Fruit fly (Drosophila melanogaster) whole organism, embryonic: ENCODE measurements around the gene CG7646.

Experiments
- Asciz ChIP-seq: fragments of 200-800 bp; sonication (Bioruptor generic); optimal IDR thresholded peaks from 2 replicates; lab custom pipeline; 2017; ENCODE audit warnings: missing biosample characterization, mild to moderate bottlenecking, missing genetic modification characterization, missing genetic modification reagents
- BEAF-32 ChIP-seq: fragments of 200-800 bp; sonication (Bioruptor generic); optimal IDR thresholded peaks from 3 replicates; lab custom pipeline; 2017; ENCODE audit warnings: missing biosample characterization, missing genetic modification characterization, mild to moderate bottlenecking, moderate library complexity, missing genetic modification reagents
- Bgb ChIP-seq: fragments of 200-800 bp; sonication (Bioruptor generic); IDR thresholded peaks from 2 replicates; pipeline ENCODE4 v1.3.6; 2022; ENCODE audit warnings: missing biosample characterization, missing genetic modification characterization; ENCODE audit not compliant: partially characterized antibody
- CG1024 ChIP-seq: fragments of 200-800 bp; sonication (Bioruptor generic); IDR thresholded peaks from 2 replicates; pipeline ENCODE4 v1.3.6; 2022; ENCODE audit warnings: missing biosample characterization, missing genetic modification characterization
- CG10462 ChIP-seq: fragments of 200-800 bp; sonication (Bioruptor generic); optimal IDR thresholded peaks from 2 replicates; lab custom pipeline; 2016; ENCODE audit warnings: missing biosample characterization, missing genetic modification characterization
- CG11085 ChIP-seq: fragments of 200-800 bp; sonication (Bioruptor generic); IDR thresholded peaks from 2 replicates; pipeline ENCODE4 v1.3.6; 2022; ENCODE audit warnings: missing biosample characterization, missing genetic modification characterization
- CG12942 ChIP-seq: fragments of 200-800 bp; sonication (Bioruptor generic); optimal IDR thresholded peaks from 3 replicates; lab custom pipeline; 2016; ENCODE audit warnings: missing biosample characterization, missing genetic modification characterization
- CG13424 ChIP-seq: fragments of 200-800 bp; sonication (Bioruptor generic); optimal IDR thresholded peaks from 2 replicates; lab custom pipeline; 2019; ENCODE audit warnings: missing biosample characterization, mild to moderate bottlenecking, missing genetic modification characterization, moderate library complexity
- CG17568 ChIP-seq: fragments of 200-800 bp; sonication (Bioruptor generic); optimal IDR thresholded peaks from 2 replicates; lab custom pipeline; 2018; ENCODE audit warnings: missing biosample characterization, mild to moderate bottlenecking, missing genetic modification characterization, moderate library complexity
- CG1832 ChIP-seq: fragments of 200-800 bp; sonication (Bioruptor generic); optimal IDR thresholded peaks from 2 replicates; lab custom pipeline; 2017; ENCODE audit warnings: missing biosample characterization, mild to moderate bottlenecking, missing genetic modification characterization, inconsistent platforms
- CG32532 ChIP-seq: fragments of 200-800 bp; sonication (Bioruptor generic); IDR thresholded peaks from 2 replicates; pipeline ENCODE4 v1.3.6; 2022; ENCODE audit warnings: missing biosample characterization, missing genetic modification characterization
- CG4328 ChIP-seq: fragments of 200-800 bp; sonication (Bioruptor generic); optimal IDR thresholded peaks from 3 replicates; lab custom pipeline; 2017; ENCODE audit warnings: missing biosample characterization, missing genetic modification reagents, missing genetic modification characterization
- CG6791 ChIP-seq: fragments of 200-800 bp; sonication (Bioruptor generic); IDR thresholded peaks from 3 replicates; pipeline ENCODE4 v1.3.6; 2022; ENCODE audit warnings: missing biosample characterization, missing genetic modification characterization; ENCODE audit not compliant: partially characterized antibody
- CG8765 ChIP-seq: fragments of 200-800 bp; sonication (Bioruptor generic); IDR thresholded peaks from 2 replicates; pipeline ENCODE4 v1.3.6; 2022; ENCODE audit warnings: missing biosample characterization, missing genetic modification characterization
- CG9437 ChIP-seq: fragments of 200-800 bp; sonication (Bioruptor generic); optimal IDR thresholded peaks from 2 replicates; lab custom pipeline; 2018; ENCODE audit warnings: missing biosample characterization, mild to moderate bottlenecking, missing genetic modification characterization
- CG9797 ChIP-seq: fragments of 200-800 bp; sonication (Bioruptor generic); optimal IDR thresholded peaks from 3 replicates; lab custom pipeline; 2018; ENCODE audit warnings: missing biosample characterization, mild to moderate bottlenecking, missing genetic modification characterization
- Dfd ChIP-seq, 2 experiments: fragments of >200 bp; optimal IDR thresholded peaks; 2 replicates each; lab custom pipeline; 2017; ENCODE audit warnings: missing biosample characterization in 2 of 2, missing genetic modification characterization in 2 of 2
- Dp ChIP-seq: fragments of 200-800 bp; sonication (Bioruptor generic); optimal IDR thresholded peaks from 2 replicates; lab custom pipeline; 2018; ENCODE audit warnings: missing biosample characterization, mild to moderate bottlenecking, missing genetic modification characterization, moderate library complexity
- Fer3 ChIP-seq: fragments of 200-800 bp; sonication (Bioruptor generic); optimal IDR thresholded peaks from 2 replicates; lab custom pipeline; 2018; ENCODE audit warnings: missing biosample characterization, mild to moderate bottlenecking, missing genetic modification characterization, moderate library complexity
- GATAe ChIP-seq: fragments of 200-800 bp; sonication (Bioruptor generic); conservative IDR thresholded peaks from 2 replicates; pipeline ENCODE4 v1.3.6; 2022; ENCODE audit warnings: missing biosample characterization, missing genetic modification characterization
- Mrtf ChIP-seq: fragments of 200-800 bp; sonication (Bioruptor generic); IDR thresholded peaks from 3 replicates; pipeline ENCODE4 v1.3.6; 2022; ENCODE audit warnings: missing biosample characterization, missing genetic modification characterization
- NC2α ChIP-seq: fragments of 200-800 bp; sonication (Bioruptor generic); optimal IDR thresholded peaks from 2 replicates; lab custom pipeline; 2016; ENCODE audit warnings: missing biosample characterization, missing genetic modification characterization
- NK7.1 ChIP-seq: fragments of 200-800 bp; sonication (Bioruptor generic); optimal IDR thresholded peaks from 3 replicates; lab custom pipeline; 2016; ENCODE audit warnings: missing biosample characterization, missing genetic modification characterization
- Opbp ChIP-seq: fragments of 200-800 bp; sonication (Bioruptor generic); IDR thresholded peaks from 3 replicates; pipeline ENCODE4 v1.3.6; 2022; ENCODE audit warnings: missing biosample characterization, missing genetic modification characterization; ENCODE audit not compliant: partially characterized antibody
- PHDP ChIP-seq: fragments of 200-800 bp; sonication (Bioruptor generic); optimal IDR thresholded peaks from 3 replicates; lab custom pipeline; 2018; ENCODE audit warnings: missing biosample characterization, mild to moderate bottlenecking, missing genetic modification characterization, moderate library complexity
- Ravus ChIP-seq: fragments of 200-800 bp; sonication (Bioruptor generic); IDR thresholded peaks from 2 replicates; pipeline ENCODE4 v1.3.6; 2022; ENCODE audit warnings: missing biosample characterization, missing genetic modification characterization
- Rfx ChIP-seq: fragments of 200-800 bp; sonication (Bioruptor generic); IDR thresholded peaks from 2 replicates; pipeline ENCODE4 v1.3.6; 2022; ENCODE audit warnings: missing biosample characterization, missing genetic modification characterization
- Sox100B ChIP-seq: fragments of 200-800 bp; sonication (Bioruptor generic); optimal IDR thresholded peaks from 3 replicates; lab custom pipeline; 2018; ENCODE audit warnings: missing biosample characterization, mild to moderate bottlenecking, missing genetic modification characterization
- abd-A ChIP-seq: fragments of 200-800 bp; sonication (Bioruptor generic); optimal IDR thresholded peaks from 3 replicates; lab custom pipeline; 2019; ENCODE audit warnings: missing biosample characterization, mild to moderate bottlenecking, missing genetic modification characterization, moderate library complexity
- bowl ChIP-seq: fragments of 200-800 bp; sonication (Bioruptor generic); IDR thresholded peaks from 2 replicates; pipeline ENCODE4 v1.3.6; 2022; ENCODE audit warnings: missing biosample characterization, missing genetic modification characterization
- chif ChIP-seq, 2 experiments: fragments of 200-800 bp; sonication (Bioruptor generic); optimal IDR thresholded peaks; 3 replicates each; lab custom pipeline; 2016; ENCODE audit warnings: missing biosample characterization in 2 of 2, missing genetic modification characterization in 2 of 2
- chinmo ChIP-seq: fragments of 200-800 bp; sonication (Bioruptor generic); IDR thresholded peaks from 4 replicates; pipeline ENCODE4 v1.3.6; 2022; ENCODE audit warnings: missing biosample characterization, missing genetic modification characterization; ENCODE audit not compliant: partially characterized antibody
- ci ChIP-seq: fragments of 200-800 bp; sonication (Bioruptor generic); IDR thresholded peaks from 3 replicates; pipeline ENCODE4 v1.3.6; 2022; ENCODE audit warnings: missing biosample characterization, missing genetic modification characterization
- dan ChIP-seq: fragments of 200-800 bp; sonication (Bioruptor generic); IDR thresholded peaks from 2 replicates; pipeline ENCODE4 v1.3.6; 2022; ENCODE audit warnings: missing biosample characterization, missing genetic modification characterization
- fu2 ChIP-seq: fragments of 200-800 bp; sonication (Bioruptor generic); optimal IDR thresholded peaks from 2 replicates; lab custom pipeline; 2016; ENCODE audit warnings: missing biosample characterization, missing genetic modification characterization
- insv ChIP-seq, 2 experiments: fragments of 200-800 bp; sonication (Bioruptor generic); optimal IDR thresholded peaks; 3 replicates each; lab custom pipeline; 2016 to 2018; ENCODE audit warnings: missing biosample characterization in 2 of 2, missing genetic modification characterization in 2 of 2
- lab ChIP-seq: fragments of 200-800 bp; sonication (Bioruptor generic); optimal IDR thresholded peaks from 3 replicates; lab custom pipeline; 2017; ENCODE audit warnings: missing biosample characterization, missing genetic modification characterization, mild to moderate bottlenecking, moderate library complexity, missing genetic modification reagents
- odd ChIP-seq: fragments of 200-800 bp; sonication (Bioruptor generic); optimal IDR thresholded peaks from 2 replicates; lab custom pipeline; 2017; ENCODE audit warnings: missing biosample characterization, mild to moderate bottlenecking, missing genetic modification characterization
- peb ChIP-seq: fragments of 200-800 bp; sonication (Bioruptor generic); IDR thresholded peaks from 2 replicates; pipeline ENCODE4 v1.3.6; 2022; ENCODE audit warnings: missing biosample characterization, missing genetic modification characterization
- pho ChIP-seq: fragments of 200-800 bp; sonication (Bioruptor generic); optimal IDR thresholded peaks from 2 replicates; lab custom pipeline; 2016; ENCODE audit warnings: missing biosample characterization, missing genetic modification characterization
- run ChIP-seq: fragments of 200-800 bp; sonication (Bioruptor generic); optimal IDR thresholded peaks from 3 replicates; lab custom pipeline; 2018; ENCODE audit warnings: missing biosample characterization, mild to moderate bottlenecking, missing genetic modification characterization
- sc ChIP-seq, 3 experiments: fragments of >200 bp in 2 of 3; fragments of 200-800 bp in 1 of 3; sonication (Bioruptor generic) in 1 of 3; optimal IDR thresholded peaks; 2 replicates in 2 of 3; 3 replicates in 1 of 3; lab custom pipeline; 2017; ENCODE audit warnings: mild to moderate bottlenecking in 1 of 3, missing biosample characterization in 1 of 3, missing genetic modification characterization in 1 of 3, missing genetic modification reagents in 1 of 3
- sna ChIP-seq: fragments of 200-800 bp; sonication (Bioruptor generic); IDR thresholded peaks from 2 replicates; pipeline ENCODE4 v1.3.6; 2022; ENCODE audit warnings: missing biosample characterization, missing genetic modification characterization; ENCODE audit not compliant: partially characterized antibody
- trem ChIP-seq: fragments of 200-800 bp; optimal IDR thresholded peaks from 3 replicates; lab custom pipeline; 2019; ENCODE audit warnings: missing biosample characterization, mild to moderate bottlenecking, missing genetic modification characterization, moderate library complexity
- vnd ChIP-seq: fragments of 200-800 bp; sonication (Bioruptor generic); IDR thresholded peaks from 3 replicates; pipeline ENCODE4 v1.3.6; 2022; ENCODE audit warnings: missing biosample characterization, missing genetic modification characterization; ENCODE audit not compliant: partially characterized antibody

CG7646 gene

dm6 chr3L:19953612-19954011, 38.1 kb upstream of the CG7646 start, which contains the start of gene CG42655 (continued):
- TF ChIP-seq CG32532 (GFP tag; lab: Robert Waterston, UW) (no peak), abd-A (tag; lab: Kevin White, UChicago) (no peak), CG9437 (GFP tag; lab: Kevin White, UChicago) (no peak), chif (GFP tag; optimal IDR thresholded peaks at IDR 0.05; lab: Kevin White, UChicago) (no peak), Mrtf (GFP tag; lab: Robert Waterston, UW) (no peak)

dm6 chr3L:19954426-19954825, 37.3 kb upstream of the CG7646 start, which contains the start of gene CG42654:
Gene CG42654, minus strand, starts transcription at chr3L:19954526.
- TF ChIP-seq GATAe (no peak), Opbp (GFP tag; lab: Robert Waterston, UW) (no peak), PHDP (tag; lab: Kevin White, UChicago) (no peak), CG12942 (GFP tag; lab: Kevin White, UChicago) (no peak), Bgb (GFP tag; lab: Robert Waterston, UW) (no peak)

dm6 chr3L:19955699-19956098, 36.0 kb upstream of the CG7646 start, which contains the start of gene CG42263:
Gene CG42263, minus strand, starts transcription at chr3L:19955799.
- TF ChIP-seq trem (tag; lab: Kevin White, UChicago) (no peak), sna (no peak), Asciz (no peak), Ravus (GFP tag; lab: Robert Waterston, UW) (no peak), lab (GFP tag; lab: Kevin White, UChicago) (no peak), insv (GFP tag; optimal IDR thresholded peaks at IDR 0.05; lab: Kevin White, UChicago) (no peak), CG13424 (no peak), ci (no peak), CG8765 (GFP tag; lab: Robert Waterston, UW) (no peak), Dp (GFP tag; lab: Kevin White, UChicago) (no peak)
- TF ChIP-seq, all 482 proteins: peak for 0

DNA sequence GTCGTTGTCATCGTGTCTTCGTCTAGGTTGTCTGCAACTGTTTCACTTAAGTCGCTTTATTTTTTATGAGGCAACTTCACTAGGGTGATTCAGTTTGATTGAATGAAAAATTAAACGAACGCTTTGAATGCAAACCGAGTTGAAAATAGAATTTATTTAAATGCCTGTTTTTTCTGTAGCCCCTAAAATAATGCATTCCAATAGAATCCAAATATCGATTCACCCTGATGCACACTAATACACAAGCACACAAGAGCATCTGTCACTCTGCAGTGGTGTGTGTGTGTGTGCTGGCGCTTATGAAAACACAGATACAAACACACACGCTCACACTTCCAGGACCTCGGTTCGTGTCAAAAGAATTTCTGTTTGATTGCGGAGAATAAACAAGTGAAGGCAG, 29.9 kb upstream of the CG7646 start:
- TF ChIP-seq CG9797 (GFP tag; lab: Kevin White, UChicago) = no peak
- TF ChIP-seq peb (GFP tag; lab: Robert Waterston, UW) = no peak
- TF ChIP-seq Rfx (GFP tag; lab: Robert Waterston, UW) = no peak
- peak; percentile 5 for TF ChIP-seq odd
- no peak for TF ChIP-seq dan
- peak; percentile 3 for TF ChIP-seq CG17568 (GFP tag; lab: Kevin White, UChicago)
- no peak for TF ChIP-seq bowl
- no peak for TF ChIP-seq Dfd (GFP tag; optimal IDR thresholded peaks at IDR 0.05; lab: Kevin White, UChicago)
- no peak for TF ChIP-seq CG1832 (GFP tag; lab: Kevin White, UChicago)
- TF ChIP-seq pho = no peak
- no peak for TF ChIP-seq BEAF-32 (GFP tag; lab: Kevin White, UChicago)
- no peak for TF ChIP-seq CG32532 (GFP tag; lab: Robert Waterston, UW)
- TF ChIP-seq chinmo (GFP tag; lab: Robert Waterston, UW) = no peak
- no peak for TF ChIP-seq CG6791
- no peak for TF ChIP-seq CG11085 (GFP tag; lab: Robert Waterston, UW)
- no peak for TF ChIP-seq NC2α
- TF ChIP-seq NK7.1 (GFP tag; lab: Kevin White, UChicago) = no peak
- no peak for TF ChIP-seq Sox100B (GFP tag; lab: Kevin White, UChicago)
- no peak for TF ChIP-seq Fer3 (tag; lab: Kevin White, UChicago)
- no peak for TF ChIP-seq sc (optimal IDR thresholded peaks at IDR 0.05; lab: Kevin White, UChicago)
- no peak for TF ChIP-seq sc (GFP tag; optimal IDR thresholded peaks at IDR 0.05; lab: Kevin White, UChicago)
- no peak for TF ChIP-seq CG4328 (GFP tag; lab: Kevin White, UChicago)
- no peak for TF ChIP-seq CG1024 (GFP tag; lab: Robert Waterston, UW)
- TF ChIP-seq vnd = no peak
- TF ChIP-seq run (tag; lab: Kevin White, UChicago) = no peak
- TF ChIP-seq CG10462 (GFP tag; lab: Kevin White, UChicago) = no peak
- TF ChIP-seq fu2 (GFP tag; lab: Kevin White, UChicago) = no peak
- no peak for TF ChIP-seq chif (GFP tag; optimal IDR thresholded peaks at IDR 0.05; lab: Kevin White, UChicago)
